Worm (Caenorhabditis elegans): Measurements from ENCODE around the gene F10E9.10.
A peak's percentile ranks its signal among the peaks of the same experiment; 100 is the strongest.

Gene F10E9.10

DNA sequence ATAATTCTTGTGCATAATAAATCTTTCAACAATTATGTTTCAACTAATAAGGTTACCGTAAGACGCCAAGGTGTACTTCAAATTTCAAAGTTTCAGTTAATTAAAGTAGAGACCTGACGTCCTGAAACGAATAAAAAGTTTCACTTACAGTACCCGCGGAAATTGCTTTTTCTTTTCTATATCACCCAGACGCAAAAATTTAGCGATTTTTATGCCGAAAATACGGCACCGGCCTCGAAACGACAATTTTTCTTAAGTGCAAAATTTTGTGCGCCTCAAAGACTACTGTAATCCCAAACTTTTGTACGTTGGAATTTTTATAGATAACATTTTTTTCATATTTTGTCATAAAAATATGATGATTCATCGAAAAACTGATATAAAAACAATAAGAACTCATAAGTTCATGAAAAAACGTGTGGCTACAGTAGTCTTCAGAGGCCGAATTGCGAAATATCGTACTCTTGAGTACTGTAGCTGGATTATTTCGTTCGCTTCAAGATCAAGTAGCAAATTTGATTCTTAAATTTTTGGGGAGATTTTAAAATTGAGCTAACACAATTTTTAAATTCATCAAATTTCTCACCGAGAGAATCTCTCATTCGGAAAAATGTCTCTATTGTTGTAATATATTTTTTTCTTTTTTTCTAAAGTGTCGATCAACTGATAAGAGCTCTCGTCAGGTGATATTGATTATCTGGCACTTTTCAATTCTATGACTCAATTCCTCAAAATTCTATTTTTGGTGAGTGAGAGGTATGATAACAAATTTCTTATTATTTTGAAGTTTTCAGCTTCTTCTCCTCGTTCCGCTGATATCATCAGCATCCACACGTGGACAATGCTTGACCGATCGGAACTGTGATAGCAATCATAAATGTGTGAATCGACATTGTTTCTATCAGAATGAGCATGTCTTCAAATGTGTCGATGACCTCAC, 5.8 kb upstream of the F10E9.10 start, which contains the start of gene ZC262.13:
Gene ZC262.13, plus strand, starts transcription at position 641 of the 940 bp plus-strand sequence.
- no peak for TF ChIP-seq elt-1 (tag; optimal IDR thresholded peaks at IDR 0.05)
- TF ChIP-seq nfya-1 (tag; optimal IDR thresholded peaks at IDR 0.05; ENCODE audit: insufficient read depth) = no peak
- no peak for TF ChIP-seq elt-3 (tag; optimal IDR thresholded peaks at IDR 0.05)
- TF ChIP-seq aly-2 (tag; optimal IDR thresholded peaks at IDR 0.05) = no peak
- no peak for TF ChIP-seq ztf-11 (tag; optimal IDR thresholded peaks at IDR 0.05)
- TF ChIP-seq lin-15B (tag; optimal IDR thresholded peaks at IDR 0.05) = no peak
- no peak for TF ChIP-seq egl-5 (tag; optimal IDR thresholded peaks at IDR 0.05)
- TF ChIP-seq pqm-1 (tag; optimal IDR thresholded peaks at IDR 0.05) = peak; percentile 70
- no peak for TF ChIP-seq unc-62 (GFP tag; optimal IDR thresholded peaks at IDR 0.05)
- no peak for TF ChIP-seq ceh-9 (tag; optimal IDR thresholded peaks at IDR 0.05)
- TF ChIP-seq zag-1 (tag; optimal IDR thresholded peaks at IDR 0.05) = no peak
- TF ChIP-seq sea-2 (GFP tag; optimal IDR thresholded peaks at IDR 0.05) = no peak
- TF ChIP-seq ama-1 (optimal IDR thresholded peaks at IDR 0.05) = no peak
- no peak for TF ChIP-seq ztf-4 (tag; optimal IDR thresholded peaks at IDR 0.05)
- TF ChIP-seq elt-2 (tag; optimal IDR thresholded peaks at IDR 0.05) = peak; percentile 91
- TF ChIP-seq eor-1 (tag; optimal IDR thresholded peaks at IDR 0.05) = no peak
- TF ChIP-seq fkh-2 (tag; optimal IDR thresholded peaks at IDR 0.05) = no peak
- TF ChIP-seq jun-1 (tag; optimal IDR thresholded peaks at IDR 0.05) = peak; percentile 38
- TF ChIP-seq fkh-10 (GFP tag; optimal IDR thresholded peaks at IDR 0.05) = no peak
- TF ChIP-seq nhr-12 (tag; optimal IDR thresholded peaks at IDR 0.05) = no peak
- TF ChIP-seq skn-1 (tag; optimal IDR thresholded peaks at IDR 0.05) = no peak
- TF ChIP-seq ceh-16 (tag; optimal IDR thresholded peaks at IDR 0.05) = no peak
- no peak for TF ChIP-seq nhr-76 (tag; optimal IDR thresholded peaks at IDR 0.05)
- no peak for TF ChIP-seq nhr-77 (tag; optimal IDR thresholded peaks at IDR 0.05)
- TF ChIP-seq nhr-23 (tag; optimal IDR thresholded peaks at IDR 0.05) = no peak
- TF ChIP-seq hmg-11 (tag; optimal IDR thresholded peaks at IDR 0.05) = no peak
- TF ChIP-seq R02D3.7 (tag; optimal IDR thresholded peaks at IDR 0.05) = no peak
- TF ChIP-seq nhr-237 (tag; optimal IDR thresholded peaks at IDR 0.05) = no peak
- peak; percentile 24 for TF ChIP-seq ceh-28 (tag; optimal IDR thresholded peaks at IDR 0.05)
- TF ChIP-seq egl-27 (tag; optimal IDR thresholded peaks at IDR 0.05) = no peak
- TF ChIP-seq pha-4 (tag; optimal IDR thresholded peaks at IDR 0.05) = peak; percentile 49
- TF ChIP-seq nhr-67 (tag; optimal IDR thresholded peaks at IDR 0.05) = no peak
- TF ChIP-seq fos-1 (tag; optimal IDR thresholded peaks at IDR 0.05) = no peak
- no peak for TF ChIP-seq lin-39 (tag; optimal IDR thresholded peaks at IDR 0.05)
- no peak for TF ChIP-seq nhr-43 (tag; optimal IDR thresholded peaks at IDR 0.05; ENCODE audit: poor library complexity, severe bottlenecking)
- TF ChIP-seq mdl-1 (tag; optimal IDR thresholded peaks at IDR 0.05) = no peak
- TF ChIP-seq nhr-11 (tag; optimal IDR thresholded peaks at IDR 0.05) = no peak
- no peak for TF ChIP-seq ZK546.5 (tag; optimal IDR thresholded peaks at IDR 0.05)
- TF ChIP-seq daf-12 (tag; optimal IDR thresholded peaks at IDR 0.05) = no peak
- no peak for TF ChIP-seq snpc-4 (tag; optimal IDR thresholded peaks at IDR 0.05)
- TF ChIP-seq mml-1 (tag; optimal IDR thresholded peaks at IDR 0.05) = no peak
- TF ChIP-seq nhr-28 (tag; optimal IDR thresholded peaks at IDR 0.05) = no peak
- TF ChIP-seq ceh-82 (tag; optimal IDR thresholded peaks at IDR 0.05) = no peak

DNA sequence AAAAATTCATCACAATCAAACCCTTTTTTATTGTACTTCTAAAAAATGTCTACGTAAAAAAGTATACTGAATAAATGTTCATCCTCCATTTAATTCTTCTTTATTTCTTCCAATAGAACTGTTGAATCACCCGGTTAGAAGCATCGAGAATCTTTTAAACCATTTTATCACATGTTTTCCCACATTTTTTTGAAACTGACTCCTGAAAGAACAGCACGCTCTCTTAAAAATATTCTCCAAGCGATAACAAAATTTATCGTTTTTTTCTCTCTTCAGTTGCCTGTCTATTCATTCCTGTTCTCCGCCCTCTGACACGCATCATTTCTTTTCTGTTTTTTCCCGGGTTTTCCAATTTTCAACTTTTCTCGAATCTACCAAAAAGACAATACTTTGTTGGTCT, 4.3 kb upstream of the F10E9.10 start, which contains the start of gene F10E9.12:
Gene F10E9.12, plus strand, starts transcription at position 131 of the 400 bp plus-strand sequence.
- peak; percentile 74 for TF ChIP-seq elt-2 (tag; optimal IDR thresholded peaks at IDR 0.05)
- TF ChIP-seq jun-1 (tag; optimal IDR thresholded peaks at IDR 0.05) = no peak
- TF ChIP-seq pha-4 (tag; optimal IDR thresholded peaks at IDR 0.05) = peak; percentile 5
- TF ChIP-seq pqm-1 (tag; optimal IDR thresholded peaks at IDR 0.05) = peak; percentile 43
